Worm (Caenorhabditis elegans): ENCODE results near the gene F37C12.21.

F37C12.21 gene

DNA sequence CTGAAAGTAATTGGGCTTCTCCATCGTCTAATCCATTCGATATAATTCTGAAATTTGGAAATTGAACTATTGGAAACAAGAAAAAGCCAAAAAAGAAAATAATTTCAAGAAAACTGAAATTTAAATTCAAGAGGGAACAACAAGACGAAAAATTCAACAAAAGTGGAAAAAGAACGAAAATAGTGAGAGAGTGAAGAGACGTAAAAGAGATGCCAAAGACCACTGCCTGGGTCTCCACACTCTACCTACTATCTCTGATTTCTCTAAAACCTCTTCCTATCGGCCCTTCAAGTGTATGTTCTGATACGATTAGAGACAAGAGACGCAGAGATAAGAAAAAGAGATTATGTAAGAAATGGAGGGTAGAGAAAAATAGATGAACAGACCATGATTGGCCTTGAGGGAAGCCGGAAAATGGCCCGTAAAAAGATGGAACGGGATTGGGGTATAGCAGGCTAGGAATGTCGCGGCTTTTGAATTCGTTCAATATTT is 34.4 kb upstream of the F37C12.21 start, which contains the start of gene ogt-1 (continued):
- TF ChIP-seq mdt-29 (GFP tag; IDR thresholded peaks at IDR 0.05) (no peak), lir-3 (tag; optimal IDR thresholded peaks at IDR 0.05) (no peak), zip-11 (GFP tag; IDR thresholded peaks at IDR 0.05) (no peak), D1046.2 (GFP tag; IDR thresholded peaks at IDR 0.05) (no peak), F37D6.2 (tag; optimal IDR thresholded peaks at IDR 0.05) (peak; percentile 40), zip-2 (tag; optimal IDR thresholded peaks at IDR 0.05) (no peak), ZK337.2 (GFP tag; IDR thresholded peaks at IDR 0.05) (no peak), sdz-12 (GFP tag; optimal IDR thresholded peaks at IDR 0.05) (no peak), aly-2 (tag; optimal IDR thresholded peaks at IDR 0.05) (no peak), pha-4 (GFP tag; IDR thresholded peaks at IDR 0.05) (peak; percentile 65; the same call in 1 of the 2 replicates), pha-4 (tag; optimal IDR thresholded peaks at IDR 0.05) (peak; percentile 91), attf-4 (tag; optimal IDR thresholded peaks at IDR 0.05) (no peak), hif-1 (tag; optimal IDR thresholded peaks at IDR 0.05) (peak in 1 of 2 experiments; percentile 65), egl-27 (tag; optimal IDR thresholded peaks at IDR 0.05) (no peak), F49E8.2 (tag; optimal IDR thresholded peaks at IDR 0.05; ENCODE audit: borderline replicate concordance) (no peak), nhr-25 (tag; optimal IDR thresholded peaks at IDR 0.05; ENCODE audit: borderline replicate concordance, insufficient read depth) (peak; percentile 35), dve-1 (tag; optimal IDR thresholded peaks at IDR 0.05; ENCODE audit: insufficient read depth) (peak; percentile 89), madf-5 (GFP tag; IDR thresholded peaks at IDR 0.05) (no peak), ces-1 (GFP tag; optimal IDR thresholded peaks at IDR 0.05) (peak; percentile 58), arid-1 (GFP tag; conservative IDR thresholded peaks at IDR 0.05) (peak; percentile 57), spr-3 (GFP tag; optimal IDR thresholded peaks at IDR 0.05) (peak; percentile 24), ZK546.5 (tag; optimal IDR thresholded peaks at IDR 0.05) (no peak), tag-97 (GFP tag; IDR thresholded peaks at IDR 0.05) (no peak), spr-1 (tag; optimal IDR thresholded peaks at IDR 0.05) (peak; percentile 33), tra-1 (GFP tag; IDR thresholded peaks at IDR 0.05) (peak; percentile 62; the same call in 1 of the 2 replicates), F10B5.3 (tag; optimal IDR thresholded peaks at IDR 0.05) (peak; percentile 32), skn-1 (tag; optimal IDR thresholded peaks at IDR 0.05) (no peak), zag-1 (tag; optimal IDR thresholded peaks at IDR 0.05) (no peak), set-16 (GFP tag; IDR thresholded peaks at IDR 0.05) (no peak), nhr-237 (tag; optimal IDR thresholded peaks at IDR 0.05) (no peak), mdl-1 (tag; optimal IDR thresholded peaks at IDR 0.05) (peak; percentile 87 to 88), hmg-1.1 (GFP tag; IDR thresholded peaks at IDR 0.05) (peak; percentile 82), ceh-20 (GFP tag; IDR thresholded peaks at IDR 0.05) (peak; percentile 54; the same call in 1 of the 2 replicates), mxl-3 (GFP tag; optimal IDR thresholded peaks at IDR 0.05) (no peak), dmd-9 (GFP tag; IDR thresholded peaks at IDR 0.05) (no peak), duxl-1 (tag; optimal IDR thresholded peaks at IDR 0.05; ENCODE audit: poor library complexity) (peak; percentile 80), fkh-10 (GFP tag; optimal IDR thresholded peaks at IDR 0.05) (no peak), ceh-44 (GFP tag; IDR thresholded peaks at IDR 0.05) (no peak), mxl-2 (GFP tag; conservative IDR thresholded peaks at IDR 0.05) (no peak), lin-15B (tag; optimal IDR thresholded peaks at IDR 0.05) (no peak), mes-2 (tag; optimal IDR thresholded peaks at IDR 0.05; ENCODE audit: poor library complexity, severe bottlenecking) (peak; percentile 81), cey-2 (tag; optimal IDR thresholded peaks at IDR 0.05; ENCODE audit: borderline replicate concordance, insufficient read depth) (peak; percentile 43), dpl-1 (GFP tag; optimal IDR thresholded peaks at IDR 0.05) (peak; percentile 61), unc-130 (GFP tag; optimal IDR thresholded peaks at IDR 0.05) (no peak), nhr-76 (tag; optimal IDR thresholded peaks at IDR 0.05) (peak; percentile 25), unc-39 (tag; optimal IDR thresholded peaks at IDR 0.05) (no peak), snpc-4 (tag; optimal IDR thresholded peaks at IDR 0.05) (no peak), aha-1 (tag) (peak; percentile 72), egl-43 (GFP tag; IDR thresholded peaks at IDR 0.05) (no peak), nhr-42 (GFP tag; IDR thresholded peaks at IDR 0.05) (no peak), T26A8.4 (GFP tag; IDR thresholded peaks at IDR 0.05) (peak; percentile 80)

All from whole organism, L4 larva.